Worm (Caenorhabditis elegans) whole organism, L1 larva: ENCODE data around the gene srt-8.

Experiments
- fkh-10 ChIP-seq: sonication (generic microtip); optimal IDR thresholded peaks from 2 replicates; lab custom pipeline; 2017; ENCODE audit warnings: missing biosample characterization, missing genetic modification reagents, missing genetic modification characterization
- lir-3 ChIP-seq: sonication (generic microtip); optimal IDR thresholded peaks from 2 replicates; lab custom pipeline; 2016; ENCODE audit warnings: mild to moderate bottlenecking, missing genetic modification characterization, moderate library complexity, missing compliant biosample characterization; ENCODE audit not compliant: poor library complexity
- nhr-12 ChIP-seq: sonication (generic microtip); optimal IDR thresholded peaks from 2 replicates; lab custom pipeline; 2017; ENCODE audit warnings: missing biosample characterization, missing genetic modification characterization
- nhr-237 ChIP-seq: fragments of 150-350 bp; optimal IDR thresholded peaks from 2 replicates; lab custom pipeline; 2014; ENCODE audit warnings: missing biosample characterization, missing genetic modification characterization
- nhr-77 ChIP-seq: fragments of 150-350 bp; optimal IDR thresholded peaks from 2 replicates; lab custom pipeline; 2014; ENCODE audit warnings: missing biosample characterization, missing genetic modification characterization
- snpc-4 ChIP-seq: fragments of 150-350 bp; optimal IDR thresholded peaks from 2 replicates; lab custom pipeline; 2014; ENCODE audit warnings: missing biosample characterization, missing genetic modification characterization

- no peak for TF ChIP-seq nhr-237 (tag; lab: Kevin White, UChicago)
- TF ChIP-seq snpc-4 (tag; lab: Kevin White, UChicago): no peak
- no peak for TF ChIP-seq fkh-10 (GFP tag; lab: Kevin White, UChicago)
- TF ChIP-seq lir-3 (tag; lab: Kevin White, UChicago): no peak
- no peak for TF ChIP-seq nhr-77 (tag; lab: Kevin White, UChicago)
- TF ChIP-seq nhr-12: no peak
Observed at ce11 chrV:3039282-3039681, 47.1 kb upstream of the srt-8 start, which contains the start of gene chpf-2.
